Fruit fly (Drosophila melanogaster) whole organism, wandering third instar larva: ENCODE results near the gene Dif.

Experiments used
- Abd-B ChIP-seq: fragments of >200 bp; optimal IDR thresholded peaks from 2 replicates; lab custom pipeline; 2017; ENCODE audit warnings: missing biosample characterization, missing genetic modification characterization
- CG32264 ChIP-seq: fragments of 200-800 bp; sonication (Bioruptor generic); optimal IDR thresholded peaks from 2 replicates; lab custom pipeline; 2016; ENCODE audit warnings: missing biosample characterization, missing genetic modification characterization
- CG9705 ChIP-seq: fragments of 200-800 bp; sonication (Bioruptor generic); optimal IDR thresholded peaks from 2 replicates; lab custom pipeline; 2018; ENCODE audit warnings: missing biosample characterization, mild to moderate bottlenecking, missing genetic modification characterization
- CrebA ChIP-seq: fragments of 200-800 bp; sonication (Bioruptor generic); optimal IDR thresholded peaks from 2 replicates; lab custom pipeline; 2016; ENCODE audit warnings: missing biosample characterization, mild to moderate bottlenecking, missing genetic modification characterization, borderline replicate concordance
- Dfd ChIP-seq: fragments of >200 bp; optimal IDR thresholded peaks from 2 replicates; lab custom pipeline; 2017; ENCODE audit warnings: missing biosample characterization, missing genetic modification characterization
- Dif ChIP-seq: fragments of 200-275, 200-300 bp; sonication (Bioruptor generic); optimal IDR thresholded peaks from 2 replicates; lab custom pipeline; 2018; ENCODE audit warnings: missing biosample characterization, missing genetic modification characterization; ENCODE audit not compliant: partially characterized antibody
- GATAd ChIP-seq: sonication (Bioruptor generic); optimal IDR thresholded peaks from 2 replicates; lab custom pipeline; 2016; ENCODE audit warnings: missing biosample characterization, missing genetic modification characterization
- HLH106 ChIP-seq: fragments of 200-800 bp; optimal IDR thresholded peaks from 3 replicates; lab custom pipeline; 2019; ENCODE audit warnings: missing biosample characterization, mild to moderate bottlenecking, missing genetic modification characterization, moderate library complexity
- Hnf4 ChIP-seq: fragments of 200-800 bp; sonication (Bioruptor generic); optimal IDR thresholded peaks from 2 replicates; lab custom pipeline; 2016; ENCODE audit warnings: missing biosample characterization, mild to moderate bottlenecking, missing genetic modification characterization
- Hr78 ChIP-seq: fragments of >200 bp; optimal IDR thresholded peaks from 2 replicates; lab custom pipeline; 2017; ENCODE audit warnings: missing biosample characterization, missing genetic modification characterization
- Hr83 ChIP-seq: fragments of 200-300 bp; sonication (Bioruptor generic); optimal IDR thresholded peaks from 2 replicates; lab custom pipeline; 2016; ENCODE audit warnings: missing biosample characterization, mild to moderate bottlenecking, missing genetic modification characterization, moderate library complexity; ENCODE audit not compliant: poor library complexity, severe bottlenecking
- Jra ChIP-seq: sonication (Bioruptor generic); optimal IDR thresholded peaks from 2 replicates; lab custom pipeline; 2016; ENCODE audit warnings: missing biosample characterization, missing genetic modification characterization
- Mio ChIP-seq: sonication (Bioruptor generic); optimal IDR thresholded peaks from 2 replicates; lab custom pipeline; 2016; ENCODE audit warnings: missing biosample characterization, missing genetic modification characterization
- Myc ChIP-seq: fragments of >200 bp; optimal IDR thresholded peaks from 2 replicates; lab custom pipeline; 2017
- N ChIP-seq: fragments of >200 bp; optimal IDR thresholded peaks from 2 replicates; lab custom pipeline; 2018; ENCODE audit warnings: missing biosample characterization, missing external identifiers, missing genetic modification characterization
- OdsH ChIP-seq: fragments of 200-800 bp; sonication (Bioruptor generic); optimal IDR thresholded peaks from 2 replicates; lab custom pipeline; 2016; ENCODE audit warnings: missing biosample characterization, mild to moderate bottlenecking, missing genetic modification characterization
- Rel ChIP-seq, 2 experiments: fragments of 200-800 bp; sonication (Bioruptor generic) in 1 of 2; optimal IDR thresholded peaks; 2 replicates in 1 of 2; 3 replicates in 1 of 2; lab custom pipeline; 2016 to 2019; ENCODE audit warnings: mild to moderate bottlenecking in 2 of 2, missing biosample characterization in 2 of 2, missing genetic modification characterization in 2 of 2, moderate library complexity in 1 of 2
- Sp1 ChIP-seq: fragments of 200-800 bp; sonication (Bioruptor generic); optimal IDR thresholded peaks from 3 replicates; lab custom pipeline; 2019; ENCODE audit warnings: missing biosample characterization, mild to moderate bottlenecking, missing genetic modification characterization, moderate library complexity
- Vsx2 ChIP-seq: fragments of 200-300, 225-300 bp; sonication (Bioruptor generic); optimal IDR thresholded peaks from 2 replicates; lab custom pipeline; 2018; ENCODE audit warnings: missing biosample characterization, missing genetic modification characterization; ENCODE audit not compliant: partially characterized antibody
- br ChIP-seq: fragments of 200-800 bp; sonication (Bioruptor generic); optimal IDR thresholded peaks from 2 replicates; lab custom pipeline; 2016; ENCODE audit warnings: missing biosample characterization, missing genetic modification characterization
- brk ChIP-seq: fragments of 200-800 bp; sonication (Bioruptor generic); optimal IDR thresholded peaks from 2 replicates; lab custom pipeline; 2016; ENCODE audit warnings: missing biosample characterization, mild to moderate bottlenecking, missing genetic modification characterization
- dl ChIP-seq, 2 experiments: fragments of 175-275, 200-275 bp in 1 of 2; fragments of 200-275 bp in 1 of 2; sonication (Bioruptor generic); optimal IDR thresholded peaks; lab custom pipeline; 2018; ENCODE audit warnings: mild to moderate bottlenecking in 2 of 2, missing biosample characterization in 2 of 2, missing genetic modification characterization in 2 of 2, moderate library complexity in 2 of 2; ENCODE audit not compliant: partially characterized antibody in 2 of 2, insufficient read depth in 1 of 2
- dmrt93B ChIP-seq: fragments of 200-800 bp; sonication (Bioruptor generic); optimal IDR thresholded peaks from 2 replicates; lab custom pipeline; 2018; ENCODE audit warnings: missing biosample characterization, mild to moderate bottlenecking, missing genetic modification characterization
- dsf ChIP-seq: sonication (Bioruptor generic); optimal IDR thresholded peaks from 2 replicates; lab custom pipeline; 2016; ENCODE audit warnings: missing biosample characterization, missing genetic modification characterization, borderline replicate concordance
- ey ChIP-seq: fragments of 200-800 bp; sonication (Bioruptor generic); optimal IDR thresholded peaks from 2 replicates; lab custom pipeline; 2016; ENCODE audit warnings: missing biosample characterization, missing genetic modification characterization
- foxo ChIP-seq, 2 experiments: fragments of 200-800 bp; sonication (Bioruptor generic); optimal IDR thresholded peaks; 2 replicates in 1 of 2; 3 replicates in 1 of 2; lab custom pipeline; 2016 to 2017; ENCODE audit warnings: missing biosample characterization in 2 of 2, missing genetic modification characterization in 2 of 2
- fru ChIP-seq: fragments of 200-800 bp; sonication (Bioruptor generic); optimal IDR thresholded peaks from 3 replicates; lab custom pipeline; 2016; ENCODE audit warnings: missing biosample characterization, mild to moderate bottlenecking, missing genetic modification characterization
- h ChIP-seq: fragments of 200-800 bp; sonication (Bioruptor generic); optimal IDR thresholded peaks from 3 replicates; lab custom pipeline; 2016; ENCODE audit warnings: missing biosample characterization, mild to moderate bottlenecking, missing genetic modification characterization
- lola ChIP-seq: fragments of >200 bp; optimal IDR thresholded peaks from 2 replicates; lab custom pipeline; 2017; ENCODE audit warnings: missing biosample characterization, missing genetic modification characterization
- pan ChIP-seq: fragments of >200 bp; optimal IDR thresholded peaks from 2 replicates; lab custom pipeline; 2017
- psq ChIP-seq: fragments of 200-800 bp; sonication (Bioruptor generic); optimal IDR thresholded peaks from 3 replicates; lab custom pipeline; 2017; ENCODE audit warnings: missing biosample characterization, mild to moderate bottlenecking, missing genetic modification characterization, moderate library complexity
- rgr ChIP-seq: fragments of 200-800 bp; sonication (Bioruptor generic); optimal IDR thresholded peaks from 3 replicates; lab custom pipeline; 2016; ENCODE audit warnings: missing biosample characterization, mild to moderate bottlenecking, missing genetic modification characterization
- sage ChIP-seq: fragments of 200-800 bp; sonication (Bioruptor generic); optimal IDR thresholded peaks from 2 replicates; lab custom pipeline; 2016; ENCODE audit warnings: missing biosample characterization, mild to moderate bottlenecking, missing genetic modification characterization
- sv ChIP-seq: fragments of 200-800 bp; sonication (Bioruptor generic); optimal IDR thresholded peaks from 3 replicates; lab custom pipeline; 2016; ENCODE audit warnings: missing biosample characterization, missing genetic modification characterization
- tai ChIP-seq: sonication (Bioruptor generic); optimal IDR thresholded peaks from 2 replicates; lab custom pipeline; 2016; ENCODE audit warnings: missing biosample characterization, missing genetic modification characterization
- usp ChIP-seq: fragments of >200 bp; optimal IDR thresholded peaks from 2 replicates; lab custom pipeline; 2017; ENCODE audit warnings: missing biosample characterization, missing genetic modification characterization
- woc ChIP-seq: sonication (Bioruptor generic); optimal IDR thresholded peaks from 2 replicates; lab custom pipeline; 2016; ENCODE audit warnings: missing biosample characterization, mild to moderate bottlenecking, missing genetic modification characterization

Dif gene

dm6 chr2L:17381616-17382015, 51.3 kb downstream of the Dif start:
- TF ChIP-seq sv (GFP tag; lab: Kevin White, UChicago) (no peak), CrebA (GFP tag; lab: Kevin White, UChicago) (no peak), Rel (GFP tag; optimal IDR thresholded peaks at IDR 0.05; lab: Kevin White, UChicago) (no peak), Rel (tag; optimal IDR thresholded peaks at IDR 0.05; lab: Kevin White, UChicago) (no peak), Jra (GFP tag; lab: Kevin White, UChicago) (no peak), Vsx2 (GFP tag; lab: Kevin White, UChicago) (no peak), Mio (GFP tag; lab: Kevin White, UChicago) (no peak), Abd-B (GFP tag; lab: Kevin White, UChicago) (no peak), Hnf4 (GFP tag; lab: Kevin White, UChicago) (no peak), Sp1 (GFP tag; lab: Kevin White, UChicago) (no peak), woc (no peak), psq (GFP tag; lab: Kevin White, UChicago) (no peak), tai (no peak)

DNA sequence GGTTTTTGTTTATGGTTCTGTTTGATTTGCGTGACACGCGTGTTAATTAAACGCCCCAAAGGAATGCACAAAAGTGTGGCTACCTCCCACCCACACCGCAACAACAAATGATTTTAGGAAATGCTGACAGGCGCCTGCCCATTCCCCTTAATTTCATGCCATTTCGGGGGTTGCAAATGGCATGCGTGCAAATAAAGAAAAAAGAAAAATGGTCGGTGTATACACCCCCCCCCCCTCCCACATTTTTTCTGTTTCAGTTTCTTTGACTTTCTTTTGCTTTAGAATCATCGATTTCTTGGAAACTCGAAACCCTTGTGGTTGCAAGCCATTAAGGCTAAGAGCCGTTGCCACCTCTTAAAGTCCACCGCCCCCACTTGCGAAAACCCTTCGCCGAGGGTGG, 51.9 kb downstream of the Dif start:
- TF ChIP-seq Dfd (GFP tag; lab: Kevin White, UChicago): peak; percentile 43
- no peak for TF ChIP-seq HLH106 (tag; lab: Kevin White, UChicago)

- TF ChIP-seq h (GFP tag; lab: Kevin White, UChicago) (no peak), Myc (lab: Kevin White, UChicago) (peak; percentile 34)
Observed at dm6 chr2L:17380508-17380907, 52.5 kb downstream of the Dif start.

dm6 chr2L:17379844-17380243, 53.1 kb downstream of the Dif start:
- TF ChIP-seq CG9705 (GFP tag; lab: Kevin White, UChicago) (no peak), Hr83 (GFP tag; lab: Kevin White, UChicago) (peak; percentile 26), lola (GFP tag; lab: Kevin White, UChicago) (no peak), Dif (GFP tag; lab: Kevin White, UChicago) (no peak), sv (GFP tag; lab: Kevin White, UChicago) (peak; percentile 21), tai (no peak)
- TF ChIP-seq, all 38 proteins: peak for 2

- TF ChIP-seq foxo (GFP tag; optimal IDR thresholded peaks at IDR 0.05; lab: Kevin White, UChicago): peak in 1 of 2 experiments; percentile 69
- TF ChIP-seq psq (GFP tag; lab: Kevin White, UChicago): peak; percentile 60
- no peak for TF ChIP-seq Hr78 (GFP tag; lab: Kevin White, UChicago)
- peak; percentile 76 for TF ChIP-seq Hr83 (GFP tag; lab: Kevin White, UChicago)
- TF ChIP-seq sv (GFP tag; lab: Kevin White, UChicago): peak; percentile 91
- TF ChIP-seq HLH106 (tag; lab: Kevin White, UChicago): peak; percentile 70
- no peak for TF ChIP-seq CG9705 (GFP tag; lab: Kevin White, UChicago)
- peak; percentile 10 for TF ChIP-seq dmrt93B
- peak; percentile 12 for TF ChIP-seq CG32264 (GFP tag; lab: Kevin White, UChicago)
- peak; percentile 74 for TF ChIP-seq rgr (GFP tag; lab: Kevin White, UChicago)
- no peak for TF ChIP-seq pan (lab: Kevin White, UChicago)
- TF ChIP-seq tai: peak; percentile 55
- TF ChIP-seq brk (GFP tag; lab: Kevin White, UChicago): no peak
- peak; percentile 78 for TF ChIP-seq fru
- no peak for TF ChIP-seq GATAd
- TF ChIP-seq lola (GFP tag; lab: Kevin White, UChicago): no peak
- TF ChIP-seq Sp1 (GFP tag; lab: Kevin White, UChicago): peak; percentile 57
- TF ChIP-seq ey (GFP tag; lab: Kevin White, UChicago): peak; percentile 71
- TF ChIP-seq Vsx2 (GFP tag; lab: Kevin White, UChicago): no peak
- TF ChIP-seq sage (GFP tag; lab: Kevin White, UChicago): no peak
- peak; percentile 62 for TF ChIP-seq h (GFP tag; lab: Kevin White, UChicago)
- peak; percentile 64 for TF ChIP-seq br (GFP tag; lab: Kevin White, UChicago)
- no peak for TF ChIP-seq dsf (GFP tag; lab: Kevin White, UChicago)
- no peak for TF ChIP-seq dl (GFP tag; optimal IDR thresholded peaks at IDR 0.05; lab: Kevin White, UChicago; ENCODE audit: insufficient read depth in 1 of 2, partially characterized antibody in 2 of 2)
- no peak for TF ChIP-seq CrebA (GFP tag; lab: Kevin White, UChicago)
- no peak for TF ChIP-seq usp (GFP tag; lab: Kevin White, UChicago)
- peak; percentile 79 for TF ChIP-seq Hnf4 (GFP tag; lab: Kevin White, UChicago)
- TF ChIP-seq N: no peak
- TF ChIP-seq OdsH (GFP tag; lab: Kevin White, UChicago): peak; percentile 66
- no peak for TF ChIP-seq Myc (lab: Kevin White, UChicago)
- peak; percentile 54 for TF ChIP-seq Jra (GFP tag; lab: Kevin White, UChicago)
Observed at dm6 chr2L:17378767-17379301, 54.1 kb downstream of the Dif start.
